Fruit fly (Drosophila melanogaster): Measurements from ENCODE around the gene CG32720.

DNA sequence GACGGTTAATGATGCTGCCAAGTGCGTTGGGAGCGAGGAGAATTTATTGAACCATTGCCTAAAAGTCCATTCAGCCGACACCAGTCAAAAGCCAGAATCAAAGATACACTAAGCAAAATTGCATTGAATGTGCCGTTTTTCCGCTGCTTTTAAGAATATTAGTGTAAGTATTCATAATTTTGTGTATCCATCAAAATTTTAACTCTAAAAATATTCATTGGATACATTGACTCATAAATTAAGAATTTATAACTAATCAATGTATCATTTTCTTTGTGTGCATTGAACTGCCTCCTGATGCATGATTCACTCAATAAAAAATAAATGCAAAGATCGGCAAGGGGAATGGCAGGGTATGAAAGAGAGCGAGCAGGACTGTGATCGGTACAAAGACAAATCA is 21.9 kb upstream of the CG32720 start:
- TF ChIP-seq Crg-1 (GFP tag; optimal IDR thresholded peaks at IDR 0.05) (no peak), ovo (GFP tag; optimal IDR thresholded peaks at IDR 0.05) (no peak), CG11617 (GFP tag; optimal IDR thresholded peaks at IDR 0.05) (no peak), Clk (GFP tag; optimal IDR thresholded peaks at IDR 0.05) (no peak), CG7101 (tag; optimal IDR thresholded peaks at IDR 0.05) (no peak)

Data from whole organism, adult.